Worm (Caenorhabditis elegans) whole organism, dauer: ENCODE data around the gene rei-2.

Experiments used
- unc-62 ChIP-seq: sonication (generic microtip); optimal IDR thresholded peaks from 2 replicates; lab custom pipeline; 2017; ENCODE audit warnings: missing biosample characterization, missing genetic modification reagents, missing genetic modification characterization

rei-2 gene

ce11 chrX:1096808-1097207 is 8.9 kb upstream of the rei-2 start, which contains the start of the genes pigx-1 and rme-6:
Gene pigx-1, minus strand, starts transcription at chrX:1097013.
Gene rme-6, plus strand, starts transcription at chrX:1097152.
- TF ChIP-seq unc-62 (GFP tag; lab: Kevin White, UChicago), result no peak

ce11 chrX:1094332-1094731 is 6.4 kb upstream of the rei-2 start:
- TF ChIP-seq unc-62 (GFP tag; lab: Kevin White, UChicago), result no peak

ce11 chrX:1093154-1093553 is 5.2 kb upstream of the rei-2 start:
- TF ChIP-seq unc-62 (GFP tag; lab: Kevin White, UChicago), result no peak

- TF ChIP-seq unc-62 (GFP tag; lab: Kevin White, UChicago), result no peak
Measured at ce11 chrX:1089676-1090075, 1.7 kb upstream of the rei-2 start.

- TF ChIP-seq unc-62 (GFP tag; lab: Kevin White, UChicago), result no peak
Measured at ce11 chrX:1089133-1089532, 1.2 kb upstream of the rei-2 start.

- TF ChIP-seq unc-62 (GFP tag; lab: Kevin White, UChicago), result no peak
Measured at ce11 chrX:1086406-1086897, 1.5 kb downstream of the rei-2 start.

- no peak for TF ChIP-seq unc-62 (GFP tag; lab: Kevin White, UChicago)
Measured at ce11 chrX:1085000-1085399, 2.9 kb downstream of the rei-2 start.

ce11 chrX:1081927-1082326 is 6.0 kb downstream of the rei-2 start:
- TF ChIP-seq unc-62 (GFP tag; lab: Kevin White, UChicago), result no peak

ce11 chrX:1080549-1080948 is 7.4 kb downstream of the rei-2 start, which contains the start of gene pfn-3:
Gene pfn-3, minus strand, starts transcription at chrX:1080649.
- no peak for TF ChIP-seq unc-62 (GFP tag; lab: Kevin White, UChicago)

ce11 chrX:1072152-1072551 is 15.8 kb downstream of the rei-2 start, which contains the start of gene lim-6:
Gene lim-6, plus strand, starts transcription at chrX:1072452.
- no peak for TF ChIP-seq unc-62 (GFP tag; lab: Kevin White, UChicago)

- no peak for TF ChIP-seq unc-62 (GFP tag; lab: Kevin White, UChicago)
Measured at ce11 chrX:1068986-1069385, 19.0 kb downstream of the rei-2 start, which contains the start of gene mksr-1. Gene mksr-1, minus strand, starts transcription at chrX:1069129.

ce11 chrX:1064064-1064463 is 23.9 kb downstream of the rei-2 start:
- TF ChIP-seq unc-62 (GFP tag; lab: Kevin White, UChicago), result no peak

ce11 chrX:1062403-1063073 is 25.4 kb downstream of the rei-2 start, which contains the start of gene unc-1:
Gene unc-1, minus strand, starts transcription at chrX:1062453.
- no peak for TF ChIP-seq unc-62 (GFP tag; lab: Kevin White, UChicago)

ce11 chrX:1060705-1061104 is 27.2 kb downstream of the rei-2 start:
- TF ChIP-seq unc-62 (GFP tag; lab: Kevin White, UChicago), result no peak

- no peak for TF ChIP-seq unc-62 (GFP tag; lab: Kevin White, UChicago)
Measured at ce11 chrX:1057821-1058377, 30.0 kb downstream of the rei-2 start.

ce11 chrX:1053929-1054328 is 34.0 kb downstream of the rei-2 start, which contains the start of gene ncs-3:
Gene ncs-3, plus strand, starts transcription at chrX:1054081.
- TF ChIP-seq unc-62 (GFP tag; lab: Kevin White, UChicago), result no peak

ce11 chrX:1052960-1053359 is 35.0 kb downstream of the rei-2 start:
- TF ChIP-seq unc-62 (GFP tag; lab: Kevin White, UChicago), result no peak
